Worm (Caenorhabditis elegans) whole organism, early embryonic: Measurements from ENCODE around the gene glc-4.

Source experiments
- B0310.2 ChIP-seq: sonication (generic microtip); optimal IDR thresholded peaks from 2 replicates; lab custom pipeline; 2016; ENCODE audit warnings: mild to moderate bottlenecking, missing genetic modification characterization, missing compliant biosample characterization
- F13C5.2 ChIP-seq: sonication (generic microtip); optimal IDR thresholded peaks from 2 replicates; lab custom pipeline; 2017; ENCODE audit warnings: mild to moderate bottlenecking, missing genetic modification characterization, inconsistent platforms, missing compliant biosample characterization
- aly-1 ChIP-seq: sonication (generic microtip); optimal IDR thresholded peaks from 2 replicates; lab custom pipeline; 2016; ENCODE audit warnings: missing genetic modification characterization, missing compliant biosample characterization
- ama-1 ChIP-seq: fragments of 150-350 bp; optimal IDR thresholded peaks from 2 replicates; lab custom pipeline; 2014
- ceh-13 ChIP-seq: fragments of 200-800 bp; sonication (Bioruptor generic); optimal IDR thresholded peaks from 2 replicates; lab custom pipeline; 2018; ENCODE audit warnings: mild to moderate bottlenecking, missing genetic modification characterization, missing compliant biosample characterization
- ceh-36 ChIP-seq: sonication (generic microtip); optimal IDR thresholded peaks from 2 replicates; lab custom pipeline; 2016; ENCODE audit warnings: missing genetic modification characterization, inconsistent platforms, missing compliant biosample characterization
- ets-7 ChIP-seq: sonication (generic microtip); optimal IDR thresholded peaks from 2 replicates; lab custom pipeline; 2016; ENCODE audit warnings: missing genotype, missing genetic modification characterization, missing compliant biosample characterization
- flt-1 ChIP-seq: fragments of 200-800 bp; sonication (Bioruptor generic); IDR thresholded peaks from 2 replicates; pipeline ENCODE4 v1.3.6; 2022; ENCODE audit warnings: missing genetic modification characterization, missing compliant biosample characterization
- hmbx-1 ChIP-seq: sonication (generic microtip); optimal IDR thresholded peaks from 2 replicates; lab custom pipeline; 2016; ENCODE audit warnings: mild to moderate bottlenecking, missing genetic modification characterization, missing compliant biosample characterization
- hmg-4 ChIP-seq: fragments of 200-800 bp; sonication (Bioruptor generic); optimal IDR thresholded peaks from 2 replicates; lab custom pipeline; 2018; ENCODE audit warnings: mild to moderate bottlenecking, missing genetic modification characterization, missing compliant biosample characterization
- hnd-1 ChIP-seq: sonication (generic microtip); optimal IDR thresholded peaks from 2 replicates; lab custom pipeline; 2016; ENCODE audit warnings: missing genetic modification characterization, missing compliant biosample characterization
- pes-1 ChIP-seq: fragments of 200-800 bp; sonication (Bioruptor generic); IDR thresholded peaks from 2 replicates; pipeline ENCODE4 v1.3.6; 2022; ENCODE audit warnings: missing genetic modification reagents, missing genetic modification characterization, missing compliant biosample characterization
- scrt-1 ChIP-seq: fragments of 200-800 bp; sonication (Bioruptor generic); IDR thresholded peaks from 2 replicates; pipeline ENCODE4 v1.3.6; 2022; ENCODE audit warnings: missing genetic modification characterization, missing compliant biosample characterization
- sea-1 ChIP-seq: fragments of 200-800 bp; sonication (Bioruptor generic); conservative IDR thresholded peaks from 2 replicates; pipeline ENCODE4 v1.3.6; 2022; ENCODE audit warnings: missing genetic modification characterization, missing compliant biosample characterization
- tbx-11 ChIP-seq: fragments of 200-800 bp; sonication (Bioruptor generic); IDR thresholded peaks from 2 replicates; pipeline ENCODE4 v1.3.6; 2022; ENCODE audit warnings: missing genetic modification characterization, missing compliant biosample characterization
- tbx-37 ChIP-seq: fragments of 200-800 bp; sonication (Bioruptor generic); conservative IDR thresholded peaks from 2 replicates; pipeline ENCODE4 v1.3.6; 2022; ENCODE audit warnings: missing genetic modification reagents, missing genetic modification characterization, missing compliant biosample characterization
- tra-4 ChIP-seq: sonication (generic microtip); optimal IDR thresholded peaks from 2 replicates; lab custom pipeline; 2017; ENCODE audit warnings: missing genetic modification characterization, missing compliant biosample characterization

The glc-4 gene

DNA sequence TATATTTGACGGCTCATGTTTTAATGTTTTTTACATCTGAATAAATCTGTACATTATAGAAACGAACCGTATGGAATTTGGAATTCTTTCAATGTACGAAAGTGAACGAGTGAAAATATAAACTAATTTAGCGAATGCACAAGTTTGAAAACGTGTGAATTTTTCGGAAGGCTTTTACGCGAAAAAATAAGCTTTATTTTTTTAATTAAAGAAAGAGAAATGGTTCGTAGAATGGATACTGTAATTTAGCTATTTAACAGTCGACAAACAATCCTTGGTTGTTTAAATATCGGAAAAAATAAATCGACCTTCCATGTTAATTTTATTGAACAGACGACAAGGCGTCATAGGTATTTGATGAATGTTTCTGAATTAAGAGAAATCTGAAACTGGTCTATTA lies 20.8 kb upstream of the glc-4 start, which contains the start of gene acdh-12:
TSS of gene acdh-12 (minus strand) at position 101 of the 400 bp plus-strand sequence.
- TF ChIP-seq pes-1 (no peak), ceh-13 (GFP tag; lab: Kevin White, UChicago) (no peak), B0310.2 (tag; lab: Kevin White, UChicago) (no peak), scrt-1 (GFP tag; lab: Robert Waterston, UW) (no peak), aly-1 (tag; lab: Kevin White, UChicago) (no peak), hnd-1 (tag; lab: Kevin White, UChicago) (no peak), ets-7 (no peak), F13C5.2 (tag; lab: Kevin White, UChicago) (no peak), tbx-11 (GFP tag; lab: Robert Waterston, UW) (no peak)

ce11 chrII:7189120-7189519 lies 14.4 kb upstream of the glc-4 start, which contains the start of gene E04F6.4:
Gene E04F6.4, plus strand, starts transcription at chrII:7189420.
- no peak for TF ChIP-seq ama-1 (lab: Kevin White, UChicago)
- TF ChIP-seq tbx-11 (GFP tag; lab: Robert Waterston, UW): no peak
- TF ChIP-seq ets-7: no peak
- no peak for TF ChIP-seq hmg-4 (GFP tag; lab: Kevin White, UChicago)
- TF ChIP-seq ceh-13 (GFP tag; lab: Kevin White, UChicago): no peak
- TF ChIP-seq F13C5.2 (tag; lab: Kevin White, UChicago): no peak
- TF ChIP-seq aly-1 (tag; lab: Kevin White, UChicago): no peak
- TF ChIP-seq pes-1: no peak
- no peak for TF ChIP-seq ceh-36
- no peak for TF ChIP-seq flt-1 (GFP tag; lab: Robert Waterston, UW)
- no peak for TF ChIP-seq B0310.2 (tag; lab: Kevin White, UChicago)
- no peak for TF ChIP-seq tra-4
- TF ChIP-seq sea-1 (GFP tag; lab: Robert Waterston, UW): no peak
- TF ChIP-seq tbx-37 (GFP tag; lab: Robert Waterston, UW): no peak
- TF ChIP-seq scrt-1 (GFP tag; lab: Robert Waterston, UW): no peak

- TF ChIP-seq hmbx-1: no peak
- TF ChIP-seq hnd-1 (tag; lab: Kevin White, UChicago): no peak
- TF ChIP-seq ceh-36: no peak
- TF ChIP-seq tbx-11 (GFP tag; lab: Robert Waterston, UW): no peak
- no peak for TF ChIP-seq tbx-37 (GFP tag; lab: Robert Waterston, UW)
- TF ChIP-seq pes-1: no peak
- no peak for TF ChIP-seq tra-4
- TF ChIP-seq scrt-1 (GFP tag; lab: Robert Waterston, UW): no peak
Measured at ce11 chrII:7187110-7187509, 12.4 kb upstream of the glc-4 start, which contains the start of gene C27H5.6. Gene C27H5.6, minus strand, starts transcription at chrII:7187210.

DNA sequence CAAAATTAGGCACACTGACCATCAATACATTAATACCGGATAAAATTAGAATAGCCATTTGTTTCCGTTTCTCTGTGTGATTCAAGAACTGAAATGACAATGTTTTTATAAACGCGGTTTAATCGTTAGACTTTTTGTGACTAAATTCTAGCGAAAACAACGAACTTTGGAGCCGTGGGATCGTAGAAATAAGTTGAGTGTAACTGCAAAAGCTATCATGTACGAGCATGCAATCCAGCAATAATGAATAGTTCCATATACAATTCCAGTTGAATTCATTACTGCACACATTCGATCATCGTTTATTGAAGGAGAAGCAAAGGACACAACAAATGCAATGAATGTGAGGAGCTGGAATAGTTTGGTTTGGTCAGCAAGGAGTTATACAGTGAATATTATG lies 11.4 kb upstream of the glc-4 start:
- TF ChIP-seq ama-1 (lab: Kevin White, UChicago) (no peak), aly-1 (tag; lab: Kevin White, UChicago) (no peak), hmg-4 (GFP tag; lab: Kevin White, UChicago) (no peak), ets-7 (no peak), scrt-1 (GFP tag; lab: Robert Waterston, UW) (no peak), ceh-36 (no peak), B0310.2 (tag; lab: Kevin White, UChicago) (no peak), ceh-13 (GFP tag; lab: Kevin White, UChicago) (no peak), tbx-37 (GFP tag; lab: Robert Waterston, UW) (no peak), pes-1 (no peak), flt-1 (GFP tag; lab: Robert Waterston, UW) (no peak)

- peak; percentile 94 for TF ChIP-seq tbx-11 (GFP tag; lab: Robert Waterston, UW)
- peak; percentile 76 for TF ChIP-seq hmbx-1
- TF ChIP-seq ama-1 (lab: Kevin White, UChicago): no peak
- peak; percentile 97 for TF ChIP-seq scrt-1 (GFP tag; lab: Robert Waterston, UW)
- TF ChIP-seq pes-1: peak; percentile 97
- peak; percentile 87 for TF ChIP-seq ets-7
- TF ChIP-seq ceh-13 (GFP tag; lab: Kevin White, UChicago): peak; percentile 95
- TF ChIP-seq hnd-1 (tag; lab: Kevin White, UChicago): peak; percentile 90
- TF ChIP-seq B0310.2 (tag; lab: Kevin White, UChicago): peak; percentile 89
- peak; percentile 92 for TF ChIP-seq tbx-37 (GFP tag; lab: Robert Waterston, UW)
- TF ChIP-seq aly-1 (tag; lab: Kevin White, UChicago): peak; percentile 96
- TF ChIP-seq flt-1 (GFP tag; lab: Robert Waterston, UW): peak; percentile 97
- peak; percentile 96 for TF ChIP-seq F13C5.2 (tag; lab: Kevin White, UChicago)
- peak; percentile 94 for TF ChIP-seq ceh-36
- TF ChIP-seq hmg-4 (GFP tag; lab: Kevin White, UChicago): peak; percentile 97
- TF ChIP-seq sea-1 (GFP tag; lab: Robert Waterston, UW): peak; percentile 96
- TF ChIP-seq tra-4: peak; percentile 84
Measured at ce11 chrII:7183493-7184272, 8.9 kb upstream of the glc-4 start, which contains the start of gene pdl-1. Gene pdl-1, plus strand, starts transcription at chrII:7183801.

DNA sequence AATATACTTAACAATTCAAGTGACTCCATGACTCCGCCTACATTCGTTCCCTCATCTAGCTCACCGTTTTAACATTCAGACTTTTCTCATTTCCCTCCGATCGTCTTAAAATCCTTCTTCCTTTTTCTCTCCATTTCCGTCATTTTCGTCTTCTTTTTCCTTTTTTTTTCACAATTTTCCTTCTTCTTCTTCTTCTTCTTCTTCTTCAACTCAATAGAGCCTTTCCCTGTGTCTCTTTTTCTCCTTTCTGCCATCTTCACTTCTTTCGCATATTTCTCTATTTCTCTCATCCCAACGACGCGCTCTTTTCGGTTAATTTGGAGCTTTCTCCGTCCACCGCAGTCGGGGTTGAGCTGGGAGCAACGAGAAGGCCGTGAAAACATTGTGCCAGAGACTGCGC lies 7.9 kb upstream of the glc-4 start:
- TF ChIP-seq sea-1 (GFP tag; lab: Robert Waterston, UW): no peak
- TF ChIP-seq ets-7: no peak
- no peak for TF ChIP-seq hmg-4 (GFP tag; lab: Kevin White, UChicago)
- TF ChIP-seq ceh-36: no peak
- TF ChIP-seq scrt-1 (GFP tag; lab: Robert Waterston, UW): no peak
- no peak for TF ChIP-seq tbx-11 (GFP tag; lab: Robert Waterston, UW)
- TF ChIP-seq hmbx-1: no peak
- no peak for TF ChIP-seq pes-1
- TF ChIP-seq F13C5.2 (tag; lab: Kevin White, UChicago): no peak
- TF ChIP-seq flt-1 (GFP tag; lab: Robert Waterston, UW): no peak
- TF ChIP-seq ceh-13 (GFP tag; lab: Kevin White, UChicago): no peak
- no peak for TF ChIP-seq aly-1 (tag; lab: Kevin White, UChicago)
- no peak for TF ChIP-seq tbx-37 (GFP tag; lab: Robert Waterston, UW)
- no peak for TF ChIP-seq hnd-1 (tag; lab: Kevin White, UChicago)

DNA sequence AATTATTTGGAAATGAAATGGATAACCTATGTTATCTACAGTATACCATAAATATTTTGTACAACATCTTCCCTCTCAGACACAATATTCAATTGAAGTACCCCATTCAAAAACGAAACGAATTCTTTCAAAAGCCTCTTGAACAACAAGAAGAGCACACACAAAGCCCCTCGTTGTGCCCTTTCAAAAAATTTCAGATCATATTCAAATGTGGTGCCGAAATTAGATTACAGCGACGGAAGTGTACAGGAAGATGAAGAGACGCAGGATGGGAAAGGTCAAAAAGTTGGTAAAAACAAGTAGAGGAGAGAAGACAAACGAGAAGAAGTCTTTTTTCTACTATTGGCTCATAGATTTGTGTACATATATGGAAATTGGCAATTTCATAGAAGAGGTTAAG lies 1.4 kb upstream of the glc-4 start:
- TF ChIP-seq aly-1 (tag; lab: Kevin White, UChicago): no peak
